Fruit fly (Drosophila melanogaster) whole organism, embryonic: ENCODE data around the gene InR.

Source experiments
- Adf1 ChIP-seq: fragments of 200-800 bp; sonication (Bioruptor generic); IDR thresholded peaks from 2 replicates; pipeline ENCODE4 v1.3.6; 2022; ENCODE audit warnings: missing biosample characterization, missing genetic modification characterization
- CG11456 ChIP-seq: fragments of 200-800 bp; sonication (Bioruptor generic); IDR thresholded peaks from 3 replicates; pipeline ENCODE4 v1.3.6; 2022; ENCODE audit warnings: missing biosample characterization, missing genetic modification characterization
- CG12659 ChIP-seq: fragments of 200-800 bp; sonication (Bioruptor generic); optimal IDR thresholded peaks from 3 replicates; lab custom pipeline; 2017; ENCODE audit warnings: mild to moderate bottlenecking, missing biosample characterization, missing genetic modification reagents, missing genetic modification characterization
- CG12744 ChIP-seq: fragments of 200-800 bp; sonication (Bioruptor generic); optimal IDR thresholded peaks from 2 replicates; lab custom pipeline; 2016; ENCODE audit warnings: missing biosample characterization, missing genetic modification characterization
- CG14441 ChIP-seq: fragments of 200-800 bp; sonication (Bioruptor generic); IDR thresholded peaks from 2 replicates; pipeline ENCODE4 v1.3.6; 2022; ENCODE audit warnings: missing biosample characterization, missing genetic modification characterization
- CG14710 ChIP-seq: fragments of 200-800 bp; sonication (Bioruptor generic); optimal IDR thresholded peaks from 3 replicates; lab custom pipeline; 2019; ENCODE audit warnings: missing biosample characterization, mild to moderate bottlenecking, missing genetic modification characterization, moderate library complexity
- CG15073 ChIP-seq: fragments of 200-800 bp; sonication (Bioruptor generic); optimal IDR thresholded peaks from 2 replicates; lab custom pipeline; 2016; ENCODE audit warnings: missing biosample characterization, missing genetic modification characterization
- CG1603 ChIP-seq: fragments of 200-800 bp; sonication (Bioruptor generic); optimal IDR thresholded peaks from 2 replicates; lab custom pipeline; 2019; ENCODE audit warnings: missing biosample characterization, mild to moderate bottlenecking, missing genetic modification characterization, moderate library complexity
- CG17385 ChIP-seq: fragments of 200-800 bp; sonication (Bioruptor generic); optimal IDR thresholded peaks from 3 replicates; lab custom pipeline; 2018; ENCODE audit warnings: missing biosample characterization, mild to moderate bottlenecking, missing genetic modification characterization
- CG2202 ChIP-seq: fragments of 200-800 bp; sonication (Bioruptor generic); optimal IDR thresholded peaks from 2 replicates; lab custom pipeline; 2018; ENCODE audit warnings: missing biosample characterization, mild to moderate bottlenecking, missing genetic modification characterization
- CG2875 ChIP-seq: fragments of 200-800 bp; sonication (Bioruptor generic); optimal IDR thresholded peaks from 2 replicates; lab custom pipeline; 2017; ENCODE audit warnings: missing biosample characterization, mild to moderate bottlenecking, missing genetic modification characterization, missing genetic modification reagents
- CG31224 ChIP-seq: fragments of 200-800 bp; sonication (Bioruptor generic); IDR thresholded peaks from 2 replicates; pipeline ENCODE4 v1.3.6; 2022; ENCODE audit warnings: missing biosample characterization, missing genetic modification characterization
- CG31388 ChIP-seq: fragments of 200-800 bp; sonication (Bioruptor generic); optimal IDR thresholded peaks from 2 replicates; lab custom pipeline; 2016; ENCODE audit warnings: missing biosample characterization, missing genetic modification characterization
- CG4707 ChIP-seq: fragments of 200-800 bp; sonication (Bioruptor generic); optimal IDR thresholded peaks from 2 replicates; lab custom pipeline; 2018; ENCODE audit warnings: missing biosample characterization, mild to moderate bottlenecking, missing genetic modification characterization, moderate library complexity
- CG6175 ChIP-seq: fragments of 200-800 bp; sonication (Bioruptor generic); IDR thresholded peaks from 3 replicates; pipeline ENCODE4 v1.3.6; 2022; ENCODE audit warnings: missing biosample characterization, missing genetic modification characterization
- CG6272 ChIP-seq: fragments of 200-800 bp; sonication (Bioruptor generic); IDR thresholded peaks from 2 replicates; pipeline ENCODE4 v1.3.6; 2022; ENCODE audit warnings: missing biosample characterization, missing genetic modification characterization
- CG8944 ChIP-seq: fragments of 200-800 bp; sonication (Bioruptor generic); optimal IDR thresholded peaks from 3 replicates; lab custom pipeline; 2016; ENCODE audit warnings: missing biosample characterization, missing genetic modification characterization
- CTCF ChIP-seq: fragments of 200-800 bp; sonication (Bioruptor generic); optimal IDR thresholded peaks from 2 replicates; lab custom pipeline; 2017; ENCODE audit warnings: missing biosample characterization, mild to moderate bottlenecking, missing genetic modification characterization, moderate library complexity
- D19B ChIP-seq: fragments of 200-800 bp; sonication (Bioruptor generic); optimal IDR thresholded peaks from 2 replicates; lab custom pipeline; 2017; ENCODE audit warnings: missing biosample characterization, mild to moderate bottlenecking, missing genetic modification characterization
- Dbx ChIP-seq: fragments of 200-800 bp; sonication (Bioruptor generic); IDR thresholded peaks from 3 replicates; pipeline ENCODE4 v1.3.6; 2022; ENCODE audit warnings: missing biosample characterization, missing genetic modification characterization
- Dip2 ChIP-seq: fragments of 200-800 bp; sonication (Bioruptor generic); IDR thresholded peaks from 2 replicates; pipeline ENCODE4 v1.3.6; 2022; ENCODE audit warnings: missing biosample characterization, missing genetic modification characterization
- Ets65A ChIP-seq: fragments of 200-800 bp; sonication (Bioruptor generic); peaks from one replicate; lab custom pipeline; 2016; ENCODE audit warnings: missing biosample characterization, missing genetic modification characterization
- H15 ChIP-seq: fragments of 200-800 bp; sonication (Bioruptor generic); IDR thresholded peaks from 3 replicates; pipeline ENCODE4 v1.3.6; 2022; ENCODE audit warnings: missing biosample characterization, missing genetic modification characterization
- Hand ChIP-seq: fragments of 200-800 bp; sonication (Bioruptor generic); optimal IDR thresholded peaks from 2 replicates; lab custom pipeline; 2017; ENCODE audit warnings: mild to moderate bottlenecking, missing biosample characterization, missing genetic modification reagents, missing genetic modification characterization
- HmgD ChIP-seq: fragments of 200-800 bp; sonication (Bioruptor generic); optimal IDR thresholded peaks from 3 replicates; lab custom pipeline; 2016; ENCODE audit warnings: missing biosample characterization, missing genetic modification characterization
- Lim3 ChIP-seq: fragments of 200-800 bp; sonication (Bioruptor generic); IDR thresholded peaks from 2 replicates; pipeline ENCODE4 v1.3.6; 2022; ENCODE audit warnings: missing biosample characterization, missing genetic modification characterization
- Max ChIP-seq: fragments of 200-800 bp; sonication (Bioruptor generic); optimal IDR thresholded peaks from 2 replicates; lab custom pipeline; 2016; ENCODE audit warnings: missing biosample characterization, mild to moderate bottlenecking, missing genetic modification characterization
- Myb ChIP-seq: fragments of 200-800 bp; sonication (Bioruptor generic); optimal IDR thresholded peaks from 2 replicates; lab custom pipeline; 2016; ENCODE audit warnings: missing biosample characterization, missing genetic modification characterization
- Nf-YA ChIP-seq: fragments of 200-800 bp; sonication (Bioruptor generic); IDR thresholded peaks from 2 replicates; pipeline ENCODE4 v1.3.6; 2022; ENCODE audit warnings: missing biosample characterization, missing genetic modification characterization
- Rx ChIP-seq: fragments of 200-800 bp; sonication (Bioruptor generic); IDR thresholded peaks from 2 replicates; pipeline ENCODE4 v1.3.6; 2022; ENCODE audit warnings: missing biosample characterization, missing genetic modification characterization
- Sox102F ChIP-seq: fragments of 200-800 bp; sonication (Bioruptor generic); optimal IDR thresholded peaks from 2 replicates; lab custom pipeline; 2018; ENCODE audit warnings: missing biosample characterization, mild to moderate bottlenecking, missing genetic modification characterization, moderate library complexity
- Sry-δ ChIP-seq: fragments of 200-800 bp; sonication (Bioruptor generic); optimal IDR thresholded peaks from 2 replicates; lab custom pipeline; 2016; ENCODE audit warnings: missing biosample characterization, missing genetic modification characterization
- al ChIP-seq: fragments of 200-800 bp; sonication (Bioruptor generic); IDR thresholded peaks from 2 replicates; pipeline ENCODE4 v1.3.6; 2022; ENCODE audit warnings: missing biosample characterization, missing genetic modification characterization
- cwo ChIP-seq: fragments of 200-800 bp; sonication (Bioruptor generic); optimal IDR thresholded peaks from 3 replicates; lab custom pipeline; 2017; ENCODE audit warnings: missing biosample characterization, missing genetic modification characterization, mild to moderate bottlenecking, moderate library complexity, missing genetic modification reagents
- dpn ChIP-seq, 2 experiments: fragments of 200-800 bp; sonication (Bioruptor generic); optimal IDR thresholded peaks; 3 replicates each; lab custom pipeline; 2016; ENCODE audit warnings: missing biosample characterization in 2 of 2, missing genetic modification characterization in 2 of 2
- eve ChIP-seq, 2 experiments: fragments of >200 bp; optimal IDR thresholded peaks; 2 replicates each; lab custom pipeline; 2017; ENCODE audit warnings: missing biosample characterization in 2 of 2, missing genetic modification characterization in 2 of 2
- exex ChIP-seq: fragments of 200-800 bp; sonication (Bioruptor generic); optimal IDR thresholded peaks from 4 replicates; lab custom pipeline; 2018; ENCODE audit warnings: missing biosample characterization, mild to moderate bottlenecking, missing genetic modification characterization, moderate library complexity
- fu2 ChIP-seq: fragments of 200-800 bp; sonication (Bioruptor generic); optimal IDR thresholded peaks from 2 replicates; lab custom pipeline; 2016; ENCODE audit warnings: missing biosample characterization, missing genetic modification characterization
- hth ChIP-seq: fragments of >200 bp; optimal IDR thresholded peaks from 2 replicates; lab custom pipeline; 2017; ENCODE audit warnings: inconsistent platforms
- ken ChIP-seq: fragments of 200-800 bp; sonication (Bioruptor generic); IDR thresholded peaks from 3 replicates; pipeline ENCODE4 v1.3.6; 2022; ENCODE audit warnings: missing biosample characterization, missing genetic modification characterization
- klu ChIP-seq: fragments of 200-800 bp; sonication (Bioruptor generic); IDR thresholded peaks from 2 replicates; pipeline ENCODE4 v1.3.6; 2022; ENCODE audit warnings: missing biosample characterization, missing genetic modification characterization
- knrl ChIP-seq: fragments of 200-800 bp; sonication (Bioruptor generic); IDR thresholded peaks from 3 replicates; pipeline ENCODE4 v1.3.6; 2022; ENCODE audit warnings: missing biosample characterization, missing genetic modification characterization; ENCODE audit not compliant: partially characterized antibody
- luna ChIP-seq: fragments of 200-800 bp; sonication (Bioruptor generic); optimal IDR thresholded peaks from 2 replicates; lab custom pipeline; 2016; ENCODE audit warnings: missing biosample characterization, missing genetic modification characterization
- mirr ChIP-seq: fragments of 200-800 bp; sonication (Bioruptor generic); optimal IDR thresholded peaks from 3 replicates; lab custom pipeline; 2018; ENCODE audit warnings: missing biosample characterization, mild to moderate bottlenecking, missing genetic modification characterization
- prd ChIP-seq, 3 experiments: fragments of >200 bp in 2 of 3; fragments of 200-800 bp in 1 of 3; sonication (Bioruptor generic) in 1 of 3; optimal IDR thresholded peaks in 2 of 3; IDR thresholded peaks in 1 of 3; 2 replicates in 2 of 3; 3 replicates in 1 of 3; pipeline versions ENCODE4 v1.3.6 to Lab custom; 2017 to 2022; ENCODE audit warnings: missing biosample characterization in 1 of 3, missing genetic modification characterization in 1 of 3
- repo ChIP-seq: fragments of 200-800 bp; sonication (Bioruptor generic); optimal IDR thresholded peaks from 2 replicates; lab custom pipeline; 2016; ENCODE audit warnings: missing biosample characterization, missing genetic modification characterization
- row ChIP-seq: fragments of 200-800 bp; sonication (Bioruptor generic); IDR thresholded peaks from 3 replicates; pipeline ENCODE4 v1.3.6; 2022; ENCODE audit warnings: missing biosample characterization, missing genetic modification characterization
- schlank ChIP-seq: fragments of 200-800 bp; sonication (Bioruptor generic); optimal IDR thresholded peaks from 2 replicates; lab custom pipeline; 2018; ENCODE audit warnings: missing biosample characterization, mild to moderate bottlenecking, missing genetic modification characterization
- sim ChIP-seq: fragments of 200-800 bp; sonication (Bioruptor generic); IDR thresholded peaks from 2 replicates; pipeline ENCODE4 v1.3.6; 2022; ENCODE audit warnings: missing biosample characterization, missing genetic modification characterization
- sr ChIP-seq: fragments of 200-800 bp; sonication (Bioruptor generic); IDR thresholded peaks from 3 replicates; pipeline ENCODE4 v1.3.6; 2022; ENCODE audit warnings: missing biosample characterization, missing genetic modification characterization
- tup ChIP-seq: fragments of 200-800 bp; sonication (Bioruptor generic); optimal IDR thresholded peaks from 2 replicates; lab custom pipeline; 2016; ENCODE audit warnings: missing biosample characterization, mild to moderate bottlenecking, missing genetic modification characterization, moderate library complexity
- zen2 ChIP-seq: fragments of 200-800 bp; sonication (Bioruptor generic); IDR thresholded peaks from 3 replicates; pipeline ENCODE4 v1.3.6; 2022; ENCODE audit warnings: missing biosample characterization, missing genetic modification characterization; ENCODE audit not compliant: partially characterized antibody

InR gene

DNA sequence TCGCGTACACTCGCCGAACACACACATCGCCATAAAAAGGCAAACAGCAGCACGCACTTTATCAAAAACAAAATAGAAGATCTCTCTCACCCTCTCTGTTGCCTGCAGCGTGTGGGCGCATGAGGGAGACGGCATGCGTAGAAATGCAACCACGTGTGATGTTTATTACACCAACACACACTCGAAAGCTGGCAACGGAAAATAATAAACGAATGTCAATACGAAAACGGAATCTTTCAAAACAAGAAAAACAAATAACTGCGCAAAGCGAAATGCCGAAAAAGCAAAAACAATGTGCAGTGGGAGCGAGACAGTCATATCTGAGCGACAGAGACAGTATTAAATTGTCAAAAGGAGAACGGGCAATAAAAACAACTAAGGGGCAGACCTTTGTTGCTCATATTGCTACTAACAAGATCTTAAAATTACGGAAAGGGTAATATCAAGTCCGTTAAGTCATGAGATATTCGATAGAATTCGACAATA lies 5.8 kb downstream of the InR start (continued):
- no peak for TF ChIP-seq hth
- TF ChIP-seq CG31388 (GFP tag; lab: Kevin White, UChicago): no peak
- TF ChIP-seq exex: peak; percentile 69
- peak; percentile 94 for TF ChIP-seq mirr (GFP tag; lab: Kevin White, UChicago)
- no peak for TF ChIP-seq CG11456
- TF ChIP-seq CG12744 (GFP tag; lab: Kevin White, UChicago): peak; percentile 85
- TF ChIP-seq Lim3: no peak
- TF ChIP-seq CG14441 (GFP tag; lab: Robert Waterston, UW): no peak
- TF ChIP-seq sim (GFP tag; lab: Robert Waterston, UW): no peak
- TF ChIP-seq CG6272: no peak
- peak; percentile 76 for TF ChIP-seq CG14710 (tag; lab: Kevin White, UChicago)
- TF ChIP-seq repo: peak; percentile 60
- TF ChIP-seq CG2202 (tag; lab: Kevin White, UChicago): peak; percentile 93
- no peak for TF ChIP-seq klu (GFP tag; lab: Robert Waterston, UW)
- no peak for TF ChIP-seq CG6175 (GFP tag; lab: Robert Waterston, UW)
- TF ChIP-seq CG17385 (GFP tag; lab: Kevin White, UChicago): peak; percentile 53
- TF ChIP-seq CG31224: no peak
- TF ChIP-seq Sry-δ: peak; percentile 40
- peak; percentile 56 for TF ChIP-seq HmgD (GFP tag; lab: Kevin White, UChicago)
- peak; percentile 64 for TF ChIP-seq Hand (GFP tag; lab: Kevin White, UChicago)
- TF ChIP-seq CG4707 (GFP tag; lab: Kevin White, UChicago): peak; percentile 76
- no peak for TF ChIP-seq Rx (GFP tag; lab: Robert Waterston, UW)
- peak; percentile 37 for TF ChIP-seq fu2 (GFP tag; lab: Kevin White, UChicago)
- TF ChIP-seq CTCF: peak; percentile 53
- no peak for TF ChIP-seq CG15073 (GFP tag; lab: Kevin White, UChicago)
- peak; percentile 12 for TF ChIP-seq tup (GFP tag; lab: Kevin White, UChicago)
- no peak for TF ChIP-seq H15
- peak; percentile 66 for TF ChIP-seq luna (GFP tag; lab: Kevin White, UChicago)
- no peak for TF ChIP-seq sr (GFP tag; lab: Robert Waterston, UW)
- TF ChIP-seq prd (optimal IDR thresholded peaks at IDR 0.05; lab: Kevin White, UChicago): no peak
- no peak for TF ChIP-seq prd (GFP tag; IDR thresholded peaks at IDR 0.05; lab: Robert Waterston, UW)
- no peak for TF ChIP-seq Dip2 (GFP tag; lab: Robert Waterston, UW)
- TF ChIP-seq Max: peak; percentile 85
- no peak for TF ChIP-seq Nf-YA (GFP tag; lab: Robert Waterston, UW)
- TF ChIP-seq D19B (GFP tag; lab: Kevin White, UChicago): no peak
- TF ChIP-seq CG2875: peak; percentile 91
- no peak for TF ChIP-seq knrl (GFP tag; lab: Robert Waterston, UW)
- no peak for TF ChIP-seq Adf1 (GFP tag; lab: Robert Waterston, UW)
- TF ChIP-seq zen2 (GFP tag; lab: Robert Waterston, UW): no peak
- TF ChIP-seq CG8944 (GFP tag; lab: Kevin White, UChicago): peak; percentile 68
- TF ChIP-seq row (GFP tag; lab: Robert Waterston, UW): no peak
- TF ChIP-seq Myb (GFP tag; lab: Kevin White, UChicago): peak; percentile 61
- TF ChIP-seq cwo (GFP tag; lab: Kevin White, UChicago): peak; percentile 92
- TF ChIP-seq eve (GFP tag; optimal IDR thresholded peaks at IDR 0.05; lab: Kevin White, UChicago): peak in 1 of 2 experiments; percentile 50
- TF ChIP-seq al: no peak
- TF ChIP-seq dpn (GFP tag; optimal IDR thresholded peaks at IDR 0.05; lab: Kevin White, UChicago): peak; percentile 27 to 63
- peak; percentile 75 for TF ChIP-seq schlank (tag; lab: Kevin White, UChicago)
- no peak for TF ChIP-seq ken (GFP tag; lab: Robert Waterston, UW)
- TF ChIP-seq Sox102F (GFP tag; lab: Kevin White, UChicago): peak; percentile 56
- TF ChIP-seq CG1603: peak; percentile 81
- TF ChIP-seq CG12659 (GFP tag; lab: Kevin White, UChicago): peak; percentile 74
- no peak for TF ChIP-seq Dbx
- TF ChIP-seq Ets65A (GFP tag; lab: Kevin White, UChicago): no peak
